Fruit fly (Drosophila melanogaster): ENCODE results near the gene CG6707.
A peak's percentile ranks its signal among the peaks of the same experiment; 100 is the strongest.

Gene CG6707

DNA sequence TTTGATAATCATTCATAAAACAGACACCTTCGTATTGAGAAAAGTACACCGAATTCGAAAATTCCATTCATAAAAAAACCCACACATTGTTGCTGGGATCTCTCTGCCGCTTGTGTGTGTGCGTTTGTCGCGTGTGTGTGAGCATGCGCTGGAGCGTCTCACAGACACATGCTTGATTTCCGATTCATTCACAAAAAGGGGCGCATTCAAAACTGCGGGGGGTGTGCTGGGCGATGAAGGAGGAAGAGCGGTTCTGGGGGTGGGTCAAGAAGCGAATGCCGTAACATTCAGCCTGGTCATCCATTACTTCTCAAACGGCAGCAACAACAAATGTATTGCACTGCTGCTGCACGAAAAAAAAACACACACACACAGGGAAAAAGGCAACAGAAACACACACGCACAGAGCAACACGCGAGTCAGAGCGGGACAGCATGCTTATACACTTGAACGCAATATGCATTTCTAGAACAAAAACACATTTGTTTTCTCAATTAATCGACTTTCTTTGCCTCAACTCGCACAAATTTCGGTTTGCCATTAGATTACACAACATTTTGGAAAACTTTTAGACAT lies 44.4 kb downstream of the CG6707 start (continued):
- TF ChIP-seq CG1529 (GFP tag; optimal IDR thresholded peaks at IDR 0.05) (no peak), CG15514 (GFP tag; optimal IDR thresholded peaks at IDR 0.05) (peak; percentile 16), ro (GFP tag; IDR thresholded peaks at IDR 0.05) (no peak), CG16863 (GFP tag; optimal IDR thresholded peaks at IDR 0.05) (no peak), HLHmδ (GFP tag; optimal IDR thresholded peaks at IDR 0.05) (peak; percentile 42), Doc3 (GFP tag; IDR thresholded peaks at IDR 0.05; ENCODE audit: partially characterized antibody) (no peak), Eip74EF (GFP tag; optimal IDR thresholded peaks at IDR 0.05) (no peak), CG10321 (GFP tag; IDR thresholded peaks at IDR 0.05) (peak; percentile 86), CG6791 (GFP tag; IDR thresholded peaks at IDR 0.05; ENCODE audit: partially characterized antibody) (0 out of 3 replicates have a peak, but pooled peaks have one; percentile 24), CG42726 (GFP tag; IDR thresholded peaks at IDR 0.05; ENCODE audit: partially characterized antibody) (peak; percentile 25; the same call in 1 of the 2 replicates), CG8290 (GFP tag; optimal IDR thresholded peaks at IDR 0.05) (no peak), CG8290 (tag; optimal IDR thresholded peaks at IDR 0.05) (peak in 1 of 2 experiments; percentile 48), hbn (GFP tag; IDR thresholded peaks at IDR 0.05; ENCODE audit: partially characterized antibody) (no peak), sd (tag; optimal IDR thresholded peaks at IDR 0.05) (peak; percentile 72), CG6683 (GFP tag; optimal IDR thresholded peaks at IDR 0.05) (no peak), Sox102F (GFP tag; optimal IDR thresholded peaks at IDR 0.05) (no peak), Antp (GFP tag; optimal IDR thresholded peaks at IDR 0.05) (no peak), Max (GFP tag; optimal IDR thresholded peaks at IDR 0.05) (no peak), BEAF-32 (GFP tag; optimal IDR thresholded peaks at IDR 0.05) (no peak), pnt (GFP tag; optimal IDR thresholded peaks at IDR 0.05) (no peak), CG11560 (tag; IDR thresholded peaks at IDR 0.05) (no peak), gro (GFP tag; optimal IDR thresholded peaks at IDR 0.05) (peak; percentile 3), CG11504 (tag; optimal IDR thresholded peaks at IDR 0.05) (peak; percentile 45), Tbp (GFP tag; optimal IDR thresholded peaks at IDR 0.05) (no peak), CG17359 (tag; optimal IDR thresholded peaks at IDR 0.05) (no peak), kni (GFP tag; optimal IDR thresholded peaks at IDR 0.05) (peak; percentile 1), Myb (GFP tag; optimal IDR thresholded peaks at IDR 0.05) (no peak), CG8089 (GFP tag; optimal IDR thresholded peaks at IDR 0.05) (no peak), Deaf1 (tag; optimal IDR thresholded peaks at IDR 0.05) (peak; percentile 15), Pdp1 (GFP tag; optimal IDR thresholded peaks at IDR 0.05) (peak in 1 of 2 experiments; percentile 40), Lim3 (GFP tag; IDR thresholded peaks at IDR 0.05) (no peak), CG10654 (GFP tag; optimal IDR thresholded peaks at IDR 0.05) (no peak), pan (optimal IDR thresholded peaks at IDR 0.05) (no peak), pan (GFP tag; optimal IDR thresholded peaks at IDR 0.05 in 1 of 2, IDR thresholded peaks at IDR 0.05 in 1 of 2) (peak in 1 of 2 experiments; percentile 13), CG8478 (optimal IDR thresholded peaks at IDR 0.05) (peak; percentile 83), Sry-β (GFP tag; optimal IDR thresholded peaks at IDR 0.05) (no peak), CG12104 (GFP tag; optimal IDR thresholded peaks at IDR 0.05) (no peak), CG12155 (GFP tag; optimal IDR thresholded peaks at IDR 0.05) (no peak), Chrac-16 (GFP tag; optimal IDR thresholded peaks at IDR 0.05) (no peak), Dip3 (GFP tag; optimal IDR thresholded peaks at IDR 0.05) (no peak), CG18011 (GFP tag; optimal IDR thresholded peaks at IDR 0.05) (peak; percentile 95), ara (GFP tag; IDR thresholded peaks at IDR 0.05) (0 out of 2 replicates have a peak, but pooled peaks have one; percentile 35), Bgb (GFP tag; IDR thresholded peaks at IDR 0.05; ENCODE audit: partially characterized antibody) (peak; percentile 31; the same call in 1 of the 2 replicates), mam (GFP tag; optimal IDR thresholded peaks at IDR 0.05) (no peak), Aef1 (GFP tag; IDR thresholded peaks at IDR 0.05) (peak; percentile 73), slbo (GFP tag; IDR thresholded peaks at IDR 0.05) (no peak), Hr78 (GFP tag; optimal IDR thresholded peaks at IDR 0.05) (peak in 1 of 2 experiments; percentile 48), klu (GFP tag; IDR thresholded peaks at IDR 0.05) (no peak), Dfd (GFP tag; optimal IDR thresholded peaks at IDR 0.05) (no peak), eyg (GFP tag; optimal IDR thresholded peaks at IDR 0.05) (no peak)

All from whole organism, embryonic.